Fruit fly (Drosophila melanogaster): Measurements from ENCODE around the gene CG15042.

dm6 chrX:18558583-18558982 lies 30.5 kb upstream of the CG15042 start:
- TF ChIP-seq Lpt (GFP tag; optimal IDR thresholded peaks at IDR 0.05) (no peak), CG3919 (GFP tag; optimal IDR thresholded peaks at IDR 0.05) (peak; percentile 35), svp (GFP tag) (peak; percentile 53), CG16779 (tag; optimal IDR thresholded peaks at IDR 0.05) (no peak), CG3032 (tag; optimal IDR thresholded peaks at IDR 0.05) (peak; percentile 58), achi (GFP tag; optimal IDR thresholded peaks at IDR 0.05) (peak; percentile 39), CG11762 (GFP tag; optimal IDR thresholded peaks at IDR 0.05; ENCODE audit: insufficient read depth) (peak; percentile 30)
